Worm (Caenorhabditis elegans): ENCODE results near the gene hil-2.

The hil-2 gene

DNA sequence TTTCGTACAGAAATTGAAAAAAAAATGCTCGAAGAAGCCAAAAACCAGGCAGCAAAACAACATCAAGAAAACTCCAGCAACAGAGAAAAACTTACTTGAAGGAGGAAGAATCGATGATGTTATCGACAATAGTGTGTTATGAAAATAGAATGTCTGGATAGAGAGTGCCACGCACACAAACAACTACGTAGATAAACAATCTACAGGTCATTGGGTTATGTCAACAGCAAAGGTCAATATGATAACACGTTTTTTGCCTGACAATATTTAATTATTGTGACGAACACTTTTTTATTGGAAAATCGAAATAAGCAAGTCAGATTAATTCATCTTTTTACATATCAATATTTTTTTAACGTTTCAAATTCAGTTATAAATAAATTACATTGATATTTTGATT lies 14.6 kb upstream of the hil-2 start, which contains the start of gene sams-5:
sams-5 (minus strand) TSS at position 131 of the 400 bp plus-strand sequence.
- TF ChIP-seq nhr-21 (tag; optimal IDR thresholded peaks at IDR 0.05) = no peak
- TF ChIP-seq unc-62 (GFP tag; optimal IDR thresholded peaks at IDR 0.05) = no peak
- no peak for TF ChIP-seq Y55F3AM.14 (GFP tag; optimal IDR thresholded peaks at IDR 0.05)
- no peak for TF ChIP-seq lin-11 (tag; optimal IDR thresholded peaks at IDR 0.05)
- no peak for TF ChIP-seq peb-1 (tag; optimal IDR thresholded peaks at IDR 0.05)
- TF ChIP-seq nhr-237 (tag; optimal IDR thresholded peaks at IDR 0.05) = no peak
- TF ChIP-seq ZK546.5 (tag; optimal IDR thresholded peaks at IDR 0.05) = no peak
- no peak for TF ChIP-seq gmeb-1 (tag; optimal IDR thresholded peaks at IDR 0.05)
- no peak for TF ChIP-seq C34F6.9 (tag; optimal IDR thresholded peaks at IDR 0.05)
- TF ChIP-seq ztf-1 (GFP tag; conservative IDR thresholded peaks at IDR 0.05) = no peak
- TF ChIP-seq egl-27 (tag; optimal IDR thresholded peaks at IDR 0.05) = no peak
- TF ChIP-seq nhr-12 (tag; optimal IDR thresholded peaks at IDR 0.05) = no peak
- no peak for TF ChIP-seq lin-13 (GFP tag; optimal IDR thresholded peaks at IDR 0.05)

DNA sequence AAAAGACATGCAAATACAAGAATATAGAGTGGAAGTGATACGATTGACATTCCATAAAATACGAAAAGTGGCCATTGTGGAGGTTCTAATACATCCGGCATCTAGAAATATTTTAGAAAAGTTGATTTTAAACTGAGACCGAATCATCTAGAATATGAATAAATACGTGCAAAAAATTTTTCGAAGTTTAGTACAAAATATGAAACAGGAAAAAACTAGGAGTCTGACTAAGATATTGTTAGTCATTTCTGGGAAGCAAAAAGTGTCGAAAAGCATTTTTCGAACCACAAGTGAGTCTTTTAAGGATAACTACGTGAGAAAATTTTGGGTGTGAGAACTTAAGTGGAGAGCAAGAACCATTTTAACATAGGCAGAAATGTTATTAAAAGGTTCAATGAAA lies 11.9 kb upstream of the hil-2 start, which contains the start of gene srv-32:
srv-32 (minus strand) TSS at position 101 of the 400 bp plus-strand sequence.
- TF ChIP-seq lin-13 (GFP tag; optimal IDR thresholded peaks at IDR 0.05) = no peak

DNA sequence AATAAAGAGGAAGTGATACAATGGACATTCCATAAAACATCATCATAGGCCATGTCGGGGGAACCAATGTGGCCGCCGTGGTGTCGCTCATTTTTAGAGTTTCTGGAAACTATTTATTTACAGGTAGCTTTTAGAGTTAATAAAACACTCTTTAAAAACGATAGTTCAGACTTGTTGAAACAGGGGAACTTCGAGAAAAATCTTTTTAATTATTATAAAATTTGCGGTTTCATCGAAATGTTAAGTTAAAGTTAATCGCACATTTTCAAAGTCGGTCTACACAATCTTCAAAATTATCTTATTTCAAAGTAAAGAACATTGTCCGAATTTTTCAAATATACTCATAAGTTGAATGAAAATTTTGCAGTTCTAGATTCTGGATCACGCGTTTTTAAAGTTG lies 9.8 kb upstream of the hil-2 start, which contains the start of gene ops-1:
ops-1 (minus strand) TSS at position 101 of the 400 bp plus-strand sequence.
- no peak for TF ChIP-seq nhr-11 (tag; optimal IDR thresholded peaks at IDR 0.05)
- no peak for TF ChIP-seq sma-3 (GFP tag; optimal IDR thresholded peaks at IDR 0.05)
- no peak for TF ChIP-seq blmp-1 (tag; optimal IDR thresholded peaks at IDR 0.05; ENCODE audit: insufficient read depth)
- TF ChIP-seq ama-1 (optimal IDR thresholded peaks at IDR 0.05) = no peak
- no peak for TF ChIP-seq lin-13 (GFP tag; optimal IDR thresholded peaks at IDR 0.05)
- no peak for TF ChIP-seq sem-4 (tag; optimal IDR thresholded peaks at IDR 0.05)
- no peak for TF ChIP-seq skn-1 (tag; optimal IDR thresholded peaks at IDR 0.05)
- no peak for TF ChIP-seq nhr-10 (tag; optimal IDR thresholded peaks at IDR 0.05)
- TF ChIP-seq zag-1 (tag; optimal IDR thresholded peaks at IDR 0.05) = no peak
- TF ChIP-seq aly-2 (tag; optimal IDR thresholded peaks at IDR 0.05) = no peak
- no peak for TF ChIP-seq F13H6.1 (tag; optimal IDR thresholded peaks at IDR 0.05)

DNA sequence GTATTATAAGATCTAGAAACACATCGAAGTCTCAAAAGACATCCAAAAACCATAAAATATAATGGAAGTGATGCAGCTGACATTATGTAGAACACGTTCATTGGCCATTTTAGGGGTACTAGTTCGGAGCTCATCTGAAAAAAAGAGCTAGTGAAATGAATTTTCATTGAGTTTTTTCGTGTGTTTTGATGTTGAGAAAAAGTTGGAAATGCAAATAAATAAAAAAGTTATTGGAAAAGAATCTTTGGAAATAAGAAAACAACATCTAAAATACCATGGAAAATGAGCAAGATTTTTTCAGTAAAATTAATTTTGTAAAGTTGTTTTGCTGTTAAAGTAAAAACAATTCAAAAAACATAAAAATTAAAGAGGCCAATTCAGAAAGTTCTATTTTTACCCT lies 3.3 kb upstream of the hil-2 start, which contains the start of gene srv-24:
srv-24 (minus strand) TSS at position 101 of the 400 bp plus-strand sequence.
- TF ChIP-seq sma-9 (GFP tag; optimal IDR thresholded peaks at IDR 0.05) = no peak
- TF ChIP-seq sma-9 (tag; optimal IDR thresholded peaks at IDR 0.05) = no peak
- TF ChIP-seq ZK546.5 (tag; optimal IDR thresholded peaks at IDR 0.05) = no peak
- no peak for TF ChIP-seq nhr-21 (tag; optimal IDR thresholded peaks at IDR 0.05)
- TF ChIP-seq ama-1 (optimal IDR thresholded peaks at IDR 0.05) = no peak
- no peak for TF ChIP-seq nhr-77 (tag; optimal IDR thresholded peaks at IDR 0.05)
- TF ChIP-seq elt-3 (tag; optimal IDR thresholded peaks at IDR 0.05) = no peak
- TF ChIP-seq sem-4 (tag; optimal IDR thresholded peaks at IDR 0.05) = no peak
- no peak for TF ChIP-seq mdl-1 (tag; optimal IDR thresholded peaks at IDR 0.05)

DNA sequence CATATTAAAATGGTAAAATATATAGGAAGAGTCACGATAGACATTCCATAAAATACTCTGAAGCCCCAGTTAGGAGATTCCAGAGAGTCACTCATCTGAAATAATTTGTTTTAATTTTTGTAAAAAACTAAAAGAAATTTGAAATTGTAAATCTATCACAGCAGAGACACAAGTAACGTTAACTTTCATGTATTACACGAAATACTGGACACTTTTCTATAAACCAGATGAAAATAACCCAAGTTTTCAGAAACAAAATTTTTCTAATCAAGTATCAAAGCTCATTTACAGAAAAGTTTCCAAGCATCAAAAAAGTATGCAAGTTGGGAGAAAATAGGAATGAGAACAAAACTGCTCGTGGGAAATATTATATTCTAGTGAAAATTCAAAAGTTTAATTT lies 4.2 kb downstream of the hil-2 start, which contains the start of gene srv-27:
srv-27 (minus strand) TSS at position 101 of the 400 bp plus-strand sequence.
- TF ChIP-seq ama-1 (optimal IDR thresholded peaks at IDR 0.05) (no peak), crh-2 (tag; optimal IDR thresholded peaks at IDR 0.05) (no peak), snpc-4 (tag; optimal IDR thresholded peaks at IDR 0.05) (no peak), zag-1 (tag; optimal IDR thresholded peaks at IDR 0.05) (no peak), sem-4 (tag; optimal IDR thresholded peaks at IDR 0.05) (no peak), unc-39 (tag; optimal IDR thresholded peaks at IDR 0.05) (no peak), lin-11 (tag; optimal IDR thresholded peaks at IDR 0.05) (no peak), fos-1 (tag; optimal IDR thresholded peaks at IDR 0.05) (no peak)

DNA sequence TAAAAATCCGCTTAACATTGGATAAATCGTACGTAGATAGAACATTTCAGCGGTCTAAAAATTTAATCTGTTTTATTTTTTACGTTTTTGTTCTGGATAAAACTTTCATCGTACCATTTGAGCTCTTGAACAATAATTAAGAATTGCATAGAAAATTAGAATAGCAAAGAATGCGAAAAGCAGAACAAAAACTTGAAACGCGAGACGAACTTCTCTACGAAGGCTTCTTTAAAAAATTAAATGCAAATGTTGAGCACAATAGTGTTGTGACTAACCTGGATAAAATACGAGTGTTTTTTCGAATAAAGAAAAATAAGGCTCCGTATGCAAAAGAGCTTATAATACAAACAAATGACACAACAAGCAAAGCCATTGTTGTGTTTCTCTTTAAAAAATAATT lies 5.5 kb downstream of the hil-2 start:
- no peak for TF ChIP-seq lin-39 (tag; optimal IDR thresholded peaks at IDR 0.05)
- no peak for TF ChIP-seq nhr-10 (tag; optimal IDR thresholded peaks at IDR 0.05)
- TF ChIP-seq lsy-2 (tag; optimal IDR thresholded peaks at IDR 0.05) = no peak
- no peak for TF ChIP-seq unc-62 (GFP tag; optimal IDR thresholded peaks at IDR 0.05)
- no peak for TF ChIP-seq elt-1 (tag; optimal IDR thresholded peaks at IDR 0.05)
- TF ChIP-seq F13H6.1 (tag; optimal IDR thresholded peaks at IDR 0.05) = no peak
- TF ChIP-seq peb-1 (tag; optimal IDR thresholded peaks at IDR 0.05) = no peak
- TF ChIP-seq dmd-4 (tag; optimal IDR thresholded peaks at IDR 0.05) = no peak
- no peak for TF ChIP-seq nhr-21 (tag; optimal IDR thresholded peaks at IDR 0.05)
- TF ChIP-seq Y55F3AM.14 (GFP tag; optimal IDR thresholded peaks at IDR 0.05) = no peak
- TF ChIP-seq ceh-16 (tag; optimal IDR thresholded peaks at IDR 0.05) = no peak
- no peak for TF ChIP-seq nhr-129 (tag; optimal IDR thresholded peaks at IDR 0.05)
- TF ChIP-seq mbf-1 (tag; optimal IDR thresholded peaks at IDR 0.05) = no peak
- no peak for TF ChIP-seq lin-11 (tag; optimal IDR thresholded peaks at IDR 0.05)

All from whole organism, L2 larva.